Worm (Caenorhabditis elegans) whole organism, mixed stage, embryonic: Measurements from ENCODE around the gene cnc-6.

Experiments
- ceh-43 ChIP-seq: fragments of 200-800 bp; sonication (Bioruptor generic); optimal IDR thresholded peaks from 2 replicates; lab custom pipeline; 2018; ENCODE audit warnings: mild to moderate bottlenecking, missing genetic modification characterization, moderate library complexity, missing compliant biosample characterization
- mls-2 ChIP-seq: sonication (generic microtip); optimal IDR thresholded peaks from 2 replicates; lab custom pipeline; 2016; ENCODE audit warnings: mild to moderate bottlenecking, missing genetic modification characterization, moderate library complexity, missing compliant biosample characterization
- nhr-12 ChIP-seq: fragments of 150-350 bp; optimal IDR thresholded peaks from 2 replicates; lab custom pipeline; 2014; ENCODE audit warnings: missing biosample characterization, missing genetic modification characterization
- nhr-237 ChIP-seq: fragments of 150-350 bp; optimal IDR thresholded peaks from 2 replicates; lab custom pipeline; 2014; ENCODE audit warnings: missing biosample characterization, missing genetic modification characterization
- unc-39 ChIP-seq: fragments of 150-350 bp; optimal IDR thresholded peaks from 2 replicates; lab custom pipeline; 2014; ENCODE audit warnings: missing biosample characterization, missing genetic modification characterization
- ztf-11 ChIP-seq: fragments of 150-350 bp; optimal IDR thresholded peaks from 2 replicates; lab custom pipeline; 2014; ENCODE audit warnings: missing biosample characterization, missing genetic modification characterization

- TF ChIP-seq nhr-237 (tag; lab: Kevin White, UChicago) (no peak), ceh-43 (GFP tag; lab: Kevin White, UChicago) (no peak), unc-39 (tag; lab: Kevin White, UChicago) (no peak), mls-2 (tag; lab: Kevin White, UChicago) (no peak), ztf-11 (tag; lab: Kevin White, UChicago) (no peak), nhr-12 (tag; lab: Kevin White, UChicago) (no peak)
These were observed 17.7 kb upstream of the cnc-6 start for ce11 chrIII:1745450-1746127.
